Worm (Caenorhabditis elegans): Measurements from ENCODE around the gene herd-1.

Gene herd-1

ce11 chrIII:12495594-12496096 lies 693 bp upstream of the herd-1 start, which contains the start of the genes Y111B2A.1 and Y111B2A.2:
TSS of gene Y111B2A.1 (minus strand) at chrIII:12495644.
TSS of gene Y111B2A.2 (plus strand) at chrIII:12496086.
- peak; percentile 38; the same call in 1 of the 2 replicates for TF ChIP-seq madf-3 (GFP tag; IDR thresholded peaks at IDR 0.05)
- TF ChIP-seq F33H1.4 (GFP tag; IDR thresholded peaks at IDR 0.05), result peak; percentile 48
- TF ChIP-seq F49E8.2 (tag; optimal IDR thresholded peaks at IDR 0.05; ENCODE audit: insufficient read depth), result peak; percentile 72
- TF ChIP-seq egrh-3 (GFP tag; IDR thresholded peaks at IDR 0.05), result no peak
- peak; percentile 98 for TF ChIP-seq lsl-1 (GFP tag; optimal IDR thresholded peaks at IDR 0.05)
- no peak for TF ChIP-seq him-1 (tag; optimal IDR thresholded peaks at IDR 0.05)
- TF ChIP-seq madf-8 (GFP tag; conservative IDR thresholded peaks at IDR 0.05), result peak; percentile 38
- peak; percentile 29 for TF ChIP-seq dpl-1 (GFP tag; optimal IDR thresholded peaks at IDR 0.05)
- no peak for TF ChIP-seq sptf-2 (GFP tag; optimal IDR thresholded peaks at IDR 0.05)
- TF ChIP-seq hmg-1.2 (GFP tag; IDR thresholded peaks at IDR 0.05), result peak; percentile 20; the same call in 1 of the 2 replicates
- TF ChIP-seq efl-1 (GFP tag; optimal IDR thresholded peaks at IDR 0.05), result peak; percentile 52
- TF ChIP-seq snpc-3.4 (tag; optimal IDR thresholded peaks at IDR 0.05), result peak; percentile 51
- TF ChIP-seq D2030.7 (GFP tag; IDR thresholded peaks at IDR 0.05), result peak; percentile 67; the same call in 1 of the 2 replicates
- TF ChIP-seq snpc-1.3 (tag; optimal IDR thresholded peaks at IDR 0.05; ENCODE audit: insufficient read depth), result peak; percentile 79
- peak; percentile 63; the same call in 1 of the 2 replicates for TF ChIP-seq pbrm-1 (GFP tag; IDR thresholded peaks at IDR 0.05)
- peak; percentile 74 for TF ChIP-seq madf-6 (GFP tag; IDR thresholded peaks at IDR 0.05)
- peak; percentile 48 for TF ChIP-seq lin-54 (GFP tag; optimal IDR thresholded peaks at IDR 0.05)
- no peak for TF ChIP-seq snpc-4 (GFP tag; optimal IDR thresholded peaks at IDR 0.05)
- TF ChIP-seq snpc-4 (tag; optimal IDR thresholded peaks at IDR 0.05), result peak in 1 of 4 experiments; percentile 24
- no peak for TF ChIP-seq F22D6.2 (tag; optimal IDR thresholded peaks at IDR 0.05)
- no peak for TF ChIP-seq zfh-2 (GFP tag; conservative IDR thresholded peaks at IDR 0.05)
- TF ChIP-seq ceh-91 (GFP tag; IDR thresholded peaks at IDR 0.05), result peak; percentile 79
- peak; percentile 10 for TF ChIP-seq unc-130 (GFP tag; optimal IDR thresholded peaks at IDR 0.05)
- no peak for TF ChIP-seq atf-7 (tag; optimal IDR thresholded peaks at IDR 0.05)
- TF ChIP-seq B0019.2 (GFP tag; conservative IDR thresholded peaks at IDR 0.05), result peak; percentile 71

DNA sequence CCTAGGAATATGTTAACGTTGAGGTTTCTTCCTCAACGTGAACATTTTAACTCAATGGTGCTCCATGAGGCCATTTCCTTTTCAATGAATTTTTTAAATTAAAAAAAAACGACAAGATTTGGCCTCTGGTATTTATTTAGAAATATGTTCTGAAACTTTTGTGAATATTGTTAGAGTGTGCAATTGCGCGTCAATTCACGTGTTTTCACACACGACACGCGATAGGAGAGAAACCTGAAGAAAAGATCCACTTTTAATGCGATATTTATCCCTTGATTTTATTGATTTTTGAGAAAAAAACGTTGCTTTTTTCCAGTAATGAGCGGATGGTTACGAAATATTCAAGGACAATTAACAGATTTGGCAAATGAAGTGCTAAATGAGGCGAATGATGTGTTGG lies 2.9 kb downstream of the herd-1 start, which contains the start of gene sql-1:
TSS of gene sql-1 (plus strand) at position 313 of the 400 bp plus-strand sequence.
- no peak for TF ChIP-seq F37B4.10 (GFP tag; IDR thresholded peaks at IDR 0.05)
- no peak for TF ChIP-seq lin-26 (GFP tag; IDR thresholded peaks at IDR 0.05)
- TF ChIP-seq Y67H2A.10 (GFP tag; conservative IDR thresholded peaks at IDR 0.05), result no peak
- TF ChIP-seq rec-8 (tag; optimal IDR thresholded peaks at IDR 0.05), result peak; percentile 11 to 63
- no peak for TF ChIP-seq ama-1 (optimal IDR thresholded peaks at IDR 0.05)
- peak; percentile 26 to 84 for TF ChIP-seq ama-1 (GFP tag; optimal IDR thresholded peaks at IDR 0.05)
- TF ChIP-seq let-607 (tag; optimal IDR thresholded peaks at IDR 0.05), result no peak
- TF ChIP-seq mes-4 (tag; optimal IDR thresholded peaks at IDR 0.05), result peak; percentile 41
- TF ChIP-seq mxl-1 (tag; optimal IDR thresholded peaks at IDR 0.05), result peak; percentile 28
- no peak for TF ChIP-seq nhr-90 (tag; optimal IDR thresholded peaks at IDR 0.05)
- peak; percentile 74 for TF ChIP-seq fkh-3 (tag; optimal IDR thresholded peaks at IDR 0.05)
- TF ChIP-seq nfya-1 (tag; optimal IDR thresholded peaks at IDR 0.05; ENCODE audit: borderline replicate concordance, insufficient read depth), result no peak
- peak; percentile 65; the same call in 1 of the 2 replicates for TF ChIP-seq madf-6 (GFP tag; IDR thresholded peaks at IDR 0.05)
- TF ChIP-seq repo-1 (tag; optimal IDR thresholded peaks at IDR 0.05), result peak; percentile 30
- TF ChIP-seq lsl-1 (GFP tag; optimal IDR thresholded peaks at IDR 0.05), result peak; percentile 32
- peak; percentile 83 for TF ChIP-seq Y53G8AR.9 (GFP tag; conservative IDR thresholded peaks at IDR 0.05)
- no peak for TF ChIP-seq F39B2.1 (GFP tag; IDR thresholded peaks at IDR 0.05)
- peak; percentile 53 for TF ChIP-seq lin-54 (GFP tag; optimal IDR thresholded peaks at IDR 0.05)
- TF ChIP-seq unc-130 (GFP tag; optimal IDR thresholded peaks at IDR 0.05), result peak; percentile 53
- peak; percentile 67 for TF ChIP-seq T26A5.8 (tag; optimal IDR thresholded peaks at IDR 0.05)
- peak; percentile 39 for TF ChIP-seq nhr-27 (tag; optimal IDR thresholded peaks at IDR 0.05)
- TF ChIP-seq bed-1 (GFP tag; IDR thresholded peaks at IDR 0.05), result no peak
- TF ChIP-seq zim-3 (tag; optimal IDR thresholded peaks at IDR 0.05), result peak; percentile 37
- TF ChIP-seq ceh-91 (GFP tag; IDR thresholded peaks at IDR 0.05), result no peak
- TF ChIP-seq hmg-1.2 (GFP tag; IDR thresholded peaks at IDR 0.05), result peak; percentile 32; the same call in 1 of the 2 replicates
- no peak for TF ChIP-seq lir-1 (GFP tag; conservative IDR thresholded peaks at IDR 0.05)
- TF ChIP-seq B0019.2 (GFP tag; conservative IDR thresholded peaks at IDR 0.05), result 0 out of 2 replicates have a peak, but pooled peaks have one; percentile 17
- TF ChIP-seq dpff-1 (tag; optimal IDR thresholded peaks at IDR 0.05), result peak; percentile 50
